Fruit fly (Drosophila melanogaster) whole organism, adult: ENCODE data around the gene CG12998.

ENCODE experiments used
- CG11617 ChIP-seq: fragments of 200-800 bp; sonication (Bioruptor generic); optimal IDR thresholded peaks from 2 replicates; lab custom pipeline; 2017; ENCODE audit warnings: mild to moderate bottlenecking, missing biosample characterization, missing genetic modification reagents, missing genetic modification characterization
- CG12768 ChIP-seq: fragments of 200-800 bp; sonication (Bioruptor generic); optimal IDR thresholded peaks from 2 replicates; lab custom pipeline; 2017; ENCODE audit warnings: missing biosample characterization, missing genetic modification characterization, mild to moderate bottlenecking, moderate library complexity, missing genetic modification reagents
- CG14711 ChIP-seq: fragments of 200-800 bp; sonication (Bioruptor generic); optimal IDR thresholded peaks from 2 replicates; lab custom pipeline; 2018; ENCODE audit warnings: missing biosample characterization, mild to moderate bottlenecking, missing genetic modification characterization, moderate library complexity
- CG33017 ChIP-seq: fragments of 200-800 bp; sonication (Bioruptor generic); optimal IDR thresholded peaks from 2 replicates; lab custom pipeline; 2018; ENCODE audit warnings: missing biosample characterization, mild to moderate bottlenecking, missing genetic modification characterization, moderate library complexity
- CG5204 ChIP-seq: fragments of 200-800 bp; sonication (Bioruptor generic); optimal IDR thresholded peaks from 2 replicates; lab custom pipeline; 2016; ENCODE audit warnings: missing biosample characterization, missing genetic modification characterization
- CG7101 ChIP-seq: fragments of 200-800 bp; sonication (Bioruptor generic); optimal IDR thresholded peaks from 2 replicates; lab custom pipeline; 2018; ENCODE audit warnings: missing biosample characterization, mild to moderate bottlenecking, missing genetic modification characterization, moderate library complexity
- Crg-1 ChIP-seq: fragments of 200-800 bp; sonication (Bioruptor generic); optimal IDR thresholded peaks from 2 replicates; lab custom pipeline; 2016; ENCODE audit warnings: missing biosample characterization, missing genetic modification characterization
- Mnt ChIP-seq: fragments of 200-800 bp; sonication (Bioruptor generic); optimal IDR thresholded peaks from 2 replicates; lab custom pipeline; 2016; ENCODE audit warnings: missing biosample characterization, mild to moderate bottlenecking, missing genetic modification characterization
- bab1 ChIP-seq: fragments of 200-800 bp; sonication (Bioruptor generic); optimal IDR thresholded peaks from 3 replicates; lab custom pipeline; 2019; ENCODE audit warnings: missing biosample characterization, mild to moderate bottlenecking, missing genetic modification characterization, moderate library complexity
- cnc ChIP-seq, 2 experiments: fragments of >200 bp; optimal IDR thresholded peaks; 2 replicates each; lab custom pipeline; 2017
- kay ChIP-seq: fragments of 200-800 bp; sonication (Bioruptor generic); peaks from one replicate; lab custom pipeline; 2016; ENCODE audit warnings: missing biosample characterization, missing genetic modification characterization, borderline replicate concordance
- ovo ChIP-seq: fragments of 200-800 bp; sonication (Bioruptor generic); optimal IDR thresholded peaks from 2 replicates; lab custom pipeline; 2016; ENCODE audit warnings: missing biosample characterization, missing genetic modification characterization
- pad ChIP-seq: fragments of 200-800 bp; sonication (Bioruptor generic); optimal IDR thresholded peaks from 3 replicates; lab custom pipeline; 2017; ENCODE audit warnings: missing biosample characterization, missing genetic modification characterization, mild to moderate bottlenecking, moderate library complexity, missing genetic modification reagents
- toe ChIP-seq: fragments of 200-800 bp; sonication (Bioruptor generic); optimal IDR thresholded peaks from 2 replicates; lab custom pipeline; 2016; ENCODE audit warnings: missing biosample characterization, missing genetic modification characterization

dm6 chrX:17232642-17233041, 14.2 kb downstream of the CG12998 start, which contains the start of gene f:
- TF ChIP-seq Crg-1 (GFP tag; lab: Kevin White, UChicago) (no peak), CG14711 (no peak), pad (no peak), ovo (GFP tag; lab: Kevin White, UChicago) (no peak), cnc (optimal IDR thresholded peaks at IDR 0.05; lab: Kevin White, UChicago) (no peak), CG33017 (tag; lab: Kevin White, UChicago) (no peak), bab1 (GFP tag; lab: Kevin White, UChicago) (no peak), kay (no peak), CG7101 (no peak), CG12768 (no peak), CG11617 (GFP tag; lab: Kevin White, UChicago) (no peak), Mnt (GFP tag; lab: Kevin White, UChicago) (no peak), toe (GFP tag; lab: Kevin White, UChicago) (no peak), CG5204 (GFP tag; lab: Kevin White, UChicago) (no peak)
